Worm (Caenorhabditis elegans) whole organism, late embryonic: ENCODE data around the gene srd-18.

ENCODE experiments used
- C08G9.2 ChIP-seq: sonication (generic microtip); optimal IDR thresholded peaks from 2 replicates; lab custom pipeline; 2016; ENCODE audit warnings: mild to moderate bottlenecking, missing genetic modification characterization, moderate library complexity, missing compliant biosample characterization
- C38D4.7 ChIP-seq: fragments of 200-800 bp; sonication (Bioruptor generic); optimal IDR thresholded peaks from 2 replicates; lab custom pipeline; 2018; ENCODE audit warnings: mild to moderate bottlenecking, missing genetic modification characterization, moderate library complexity, missing compliant biosample characterization
- K09A11.1 ChIP-seq: sonication (generic microtip); optimal IDR thresholded peaks from 2 replicates; lab custom pipeline; 2017; ENCODE audit warnings: antibody characterized with exemption, mild to moderate bottlenecking, missing genetic modification characterization, missing compliant biosample characterization; ENCODE audit not compliant: insufficient read depth
- T23F11.4 ChIP-seq: fragments of 200-800 bp; sonication (Bioruptor generic); optimal IDR thresholded peaks from 2 replicates; lab custom pipeline; 2018; ENCODE audit warnings: mild to moderate bottlenecking, missing genetic modification characterization, missing compliant biosample characterization
- Y22D7AL.16 ChIP-seq: sonication (generic microtip); optimal IDR thresholded peaks from 2 replicates; lab custom pipeline; 2016; ENCODE audit warnings: missing genetic modification characterization, missing compliant biosample characterization
- ama-1 ChIP-seq: fragments of 150-350 bp; optimal IDR thresholded peaks from 2 replicates; lab custom pipeline; 2014
- ceh-14 ChIP-seq: sonication (generic microtip); optimal IDR thresholded peaks from 2 replicates; lab custom pipeline; 2016; ENCODE audit warnings: missing genotype, missing genetic modification characterization, missing compliant biosample characterization
- ceh-18 ChIP-seq: sonication (generic microtip); optimal IDR thresholded peaks from 2 replicates; lab custom pipeline; 2016; ENCODE audit warnings: missing genetic modification characterization, missing compliant biosample characterization
- ceh-19 ChIP-seq: fragments of 200-800 bp; sonication (Bioruptor generic); optimal IDR thresholded peaks from 2 replicates; lab custom pipeline; 2018; ENCODE audit warnings: mild to moderate bottlenecking, missing genetic modification characterization, missing compliant biosample characterization
- ceh-2 ChIP-seq: sonication (generic microtip); optimal IDR thresholded peaks from 2 replicates; lab custom pipeline; 2016; ENCODE audit warnings: missing genotype, missing genetic modification characterization, missing compliant biosample characterization
- ceh-24 ChIP-seq: sonication (generic microtip); optimal IDR thresholded peaks from 2 replicates; lab custom pipeline; 2016; ENCODE audit warnings: mild to moderate bottlenecking, missing genetic modification characterization, missing compliant biosample characterization
- ceh-30 ChIP-seq: fragments of 150-350 bp; optimal IDR thresholded peaks from 2 replicates; lab custom pipeline; 2014; ENCODE audit warnings: missing biosample characterization, missing genetic modification characterization
- ceh-31 ChIP-seq: sonication (generic microtip); optimal IDR thresholded peaks from 2 replicates; lab custom pipeline; 2016; ENCODE audit warnings: missing genetic modification characterization, missing compliant biosample characterization
- ceh-34 ChIP-seq: sonication (generic microtip); optimal IDR thresholded peaks from 2 replicates; lab custom pipeline; 2016; ENCODE audit warnings: mild to moderate bottlenecking, missing genetic modification characterization, missing compliant biosample characterization
- ceh-45 ChIP-seq: fragments of 200-800 bp; sonication (Bioruptor generic); IDR thresholded peaks from 2 replicates; pipeline ENCODE4 v1.3.6; 2022; ENCODE audit warnings: missing genetic modification reagents, missing genetic modification characterization, missing compliant biosample characterization
- ceh-48 ChIP-seq: sonication (generic microtip); optimal IDR thresholded peaks from 2 replicates; lab custom pipeline; 2016; ENCODE audit warnings: missing genetic modification characterization, inconsistent platforms, missing compliant biosample characterization
- ceh-6 ChIP-seq: fragments of 200-800 bp; sonication (Bioruptor generic); optimal IDR thresholded peaks from 2 replicates; lab custom pipeline; 2018; ENCODE audit warnings: mild to moderate bottlenecking, missing genetic modification characterization, missing compliant biosample characterization
- ceh-9 ChIP-seq: sonication (generic microtip); optimal IDR thresholded peaks from 2 replicates; lab custom pipeline; 2016; ENCODE audit warnings: mild to moderate bottlenecking, missing genetic modification characterization, inconsistent platforms, missing compliant biosample characterization
- elt-4 ChIP-seq: sonication (generic microtip); optimal IDR thresholded peaks from 2 replicates; lab custom pipeline; 2016; ENCODE audit warnings: missing genetic modification characterization, missing compliant biosample characterization
- ets-4 ChIP-seq: sonication (generic microtip); optimal IDR thresholded peaks from 2 replicates; lab custom pipeline; 2016; ENCODE audit warnings: missing genetic modification characterization, missing compliant biosample characterization
- fkh-6 ChIP-seq: sonication (generic microtip); optimal IDR thresholded peaks from 2 replicates; lab custom pipeline; 2016; ENCODE audit warnings: missing genetic modification characterization, missing compliant biosample characterization
- hlh-30 ChIP-seq: sonication (generic microtip); optimal IDR thresholded peaks from 2 replicates; lab custom pipeline; 2017; ENCODE audit warnings: antibody characterized with exemption, missing genetic modification characterization, missing compliant biosample characterization; ENCODE audit not compliant: insufficient read depth
- hlh-8 ChIP-seq: sonication (generic microtip); optimal IDR thresholded peaks from 2 replicates; lab custom pipeline; 2016; ENCODE audit warnings: missing genotype, missing genetic modification characterization, missing compliant biosample characterization
- lin-11 ChIP-seq: fragments of 200-800 bp; sonication (Bioruptor generic); optimal IDR thresholded peaks from 2 replicates; lab custom pipeline; 2018; ENCODE audit warnings: mild to moderate bottlenecking, missing genetic modification characterization, missing compliant biosample characterization
- nfya-1 ChIP-seq: sonication (generic microtip); optimal IDR thresholded peaks from 2 replicates; lab custom pipeline; 2017; ENCODE audit warnings: missing genetic modification characterization, mild to moderate bottlenecking, missing compliant biosample characterization, antibody characterized with exemption, moderate library complexity
- pax-1 ChIP-seq: fragments of 150-350 bp; optimal IDR thresholded peaks from 2 replicates; lab custom pipeline; 2014; ENCODE audit warnings: missing biosample characterization, missing genetic modification characterization
- pha-4 ChIP-seq: fragments of 150-350 bp; optimal IDR thresholded peaks from 2 replicates; lab custom pipeline; 2018; ENCODE audit warnings: missing biosample characterization, missing genetic modification reagents, missing genetic modification characterization
- pqm-1 ChIP-seq: sonication (generic microtip); optimal IDR thresholded peaks from 2 replicates; lab custom pipeline; 2016; ENCODE audit warnings: missing genetic modification characterization, missing compliant biosample characterization
- ref-2 ChIP-seq: sonication (generic microtip); optimal IDR thresholded peaks from 2 replicates; lab custom pipeline; 2016; ENCODE audit warnings: missing genetic modification characterization, missing compliant biosample characterization
- syd-9 ChIP-seq: sonication (generic microtip); optimal IDR thresholded peaks from 2 replicates; lab custom pipeline; 2016; ENCODE audit warnings: mild to moderate bottlenecking, missing genetic modification characterization, moderate library complexity, missing compliant biosample characterization
- tbx-2 ChIP-seq: sonication (generic microtip); optimal IDR thresholded peaks from 2 replicates; lab custom pipeline; 2016; ENCODE audit warnings: missing genetic modification characterization, missing compliant biosample characterization
- tbx-7 ChIP-seq: sonication (generic microtip); optimal IDR thresholded peaks from 2 replicates; lab custom pipeline; 2016; ENCODE audit warnings: missing genotype, missing genetic modification characterization, missing compliant biosample characterization
- ttx-3 ChIP-seq: sonication (generic microtip); optimal IDR thresholded peaks from 2 replicates; lab custom pipeline; 2016; ENCODE audit warnings: missing genetic modification reagents, missing genetic modification characterization, missing compliant biosample characterization
- unc-55 ChIP-seq: sonication (generic microtip); optimal IDR thresholded peaks from 2 replicates; lab custom pipeline; 2017; ENCODE audit warnings: missing biosample characterization, missing genetic modification reagents, missing genetic modification characterization
- unc-86 ChIP-seq: sonication (generic microtip); optimal IDR thresholded peaks from 2 replicates; lab custom pipeline; 2016; ENCODE audit warnings: missing genetic modification characterization, missing compliant biosample characterization
- ztf-16 ChIP-seq: sonication (generic microtip); optimal IDR thresholded peaks from 2 replicates; lab custom pipeline; 2017; ENCODE audit warnings: missing genetic modification characterization, missing compliant biosample characterization

The srd-18 gene

DNA sequence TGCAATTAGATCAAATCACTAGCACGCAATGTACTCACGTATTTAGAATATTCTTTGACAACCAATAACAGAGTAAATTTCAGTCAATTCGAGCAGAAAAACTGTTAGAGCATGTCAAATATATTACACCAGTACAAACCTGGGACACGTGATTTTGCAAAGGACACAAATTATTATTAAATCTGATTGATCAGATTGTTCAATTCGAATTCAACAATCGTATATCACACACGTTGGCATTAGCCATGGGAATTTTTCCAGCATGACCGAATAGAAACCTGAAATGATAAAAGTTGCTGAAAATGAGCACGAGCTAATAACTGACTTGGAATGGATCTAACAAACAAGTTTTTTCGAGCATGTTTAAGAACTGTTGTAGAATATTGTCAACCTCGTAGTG lies 3.6 kb downstream of the srd-18 start, which contains the start of gene srv-9:
Gene srv-9, minus strand, starts transcription at position 101 of the 400 bp plus-strand sequence.
- TF ChIP-seq tbx-2 (tag; lab: Kevin White, UChicago) (no peak), elt-4 (no peak), ceh-24 (tag; lab: Kevin White, UChicago) (no peak), T23F11.4 (no peak), ceh-34 (tag; lab: Kevin White, UChicago) (no peak), ceh-48 (tag; lab: Kevin White, UChicago) (no peak), pax-1 (no peak), fkh-6 (tag; lab: Kevin White, UChicago) (no peak), ttx-3 (tag; lab: Kevin White, UChicago) (no peak), ceh-19 (GFP tag; lab: Kevin White, UChicago) (no peak), ceh-30 (tag; lab: Kevin White, UChicago) (no peak), ceh-14 (no peak)

DNA sequence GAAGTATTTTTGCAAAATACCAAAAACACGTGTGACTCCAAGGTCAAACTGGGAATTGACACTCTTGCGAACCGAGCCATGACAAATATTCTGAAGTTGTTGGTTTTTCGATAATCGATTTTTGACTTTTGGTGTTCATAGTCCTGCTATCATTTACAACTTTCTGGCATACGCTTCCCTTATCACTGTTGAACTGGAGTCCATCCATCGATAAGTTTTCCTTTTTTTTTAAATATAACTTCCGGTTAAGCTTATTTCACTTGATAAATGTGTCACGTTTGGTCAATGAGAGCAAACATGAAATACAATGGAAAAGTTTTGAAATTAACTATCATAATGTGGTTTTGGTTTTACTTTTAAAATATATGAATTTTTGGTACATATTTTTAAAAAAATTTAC lies 5.0 kb downstream of the srd-18 start:
- TF ChIP-seq ceh-45 (GFP tag; lab: Robert Waterston, UW): no peak

DNA sequence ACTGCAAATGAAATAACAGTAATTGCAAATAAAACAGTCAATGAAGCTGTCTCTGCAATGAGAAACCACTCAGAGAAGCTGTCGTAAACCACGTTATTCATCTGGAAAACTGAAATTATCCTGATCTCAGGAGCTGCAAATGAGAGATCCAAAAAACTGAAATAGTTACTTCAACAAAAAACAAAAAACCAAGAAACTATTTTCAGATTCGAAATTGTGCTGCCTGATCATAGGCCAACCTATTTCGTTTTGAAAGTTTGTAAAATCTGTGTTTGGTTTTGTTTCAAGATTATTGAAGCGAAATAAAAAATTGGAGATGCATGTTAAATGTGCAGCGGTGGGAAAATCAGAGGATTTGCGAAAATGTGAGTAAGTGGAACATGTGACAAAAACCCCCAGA lies 6.0 kb downstream of the srd-18 start, which contains the start of gene srv-8:
Gene srv-8, minus strand, starts transcription at position 101 of the 400 bp plus-strand sequence.
- TF ChIP-seq T23F11.4 (no peak), ama-1 (no peak), syd-9 (no peak), hlh-8 (no peak), hlh-30 (tag; lab: Kevin White, UChicago) (no peak), ceh-9 (tag; lab: Kevin White, UChicago) (no peak), C08G9.2 (tag; lab: Kevin White, UChicago) (no peak), ceh-14 (no peak), pqm-1 (tag; lab: Kevin White, UChicago) (no peak), ceh-6 (GFP tag; lab: Kevin White, UChicago) (no peak), ceh-31 (tag; lab: Kevin White, UChicago) (no peak), ttx-3 (tag; lab: Kevin White, UChicago) (no peak), unc-86 (tag; lab: Kevin White, UChicago) (no peak), ceh-19 (GFP tag; lab: Kevin White, UChicago) (no peak), ztf-16 (tag; lab: Kevin White, UChicago) (no peak), ceh-2 (no peak), ceh-18 (tag; lab: Kevin White, UChicago) (no peak), ceh-45 (GFP tag; lab: Robert Waterston, UW) (no peak), unc-55 (GFP tag; lab: Kevin White, UChicago) (no peak), elt-4 (no peak)
- TF ChIP-seq, all 69 proteins: peak for 0

DNA sequence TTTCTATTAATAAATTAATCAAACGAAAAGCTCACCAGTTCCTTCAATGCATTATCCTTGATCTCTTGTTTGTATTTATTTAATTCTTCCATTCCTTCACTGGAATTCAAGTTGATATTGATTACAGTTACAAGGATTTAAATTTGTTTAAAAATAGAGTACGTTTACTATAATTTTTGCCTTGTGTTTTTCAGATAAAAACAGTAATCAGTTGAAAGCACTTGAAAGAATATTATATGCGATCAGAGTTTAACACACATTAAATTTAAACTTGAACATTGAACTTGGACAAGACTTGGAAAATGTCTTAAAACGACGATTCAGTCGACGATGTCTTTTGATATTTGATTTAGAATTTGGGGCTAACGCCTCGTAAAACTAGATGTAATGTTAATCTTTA lies 9.2 kb downstream of the srd-18 start, which contains the start of gene F53F1.6:
Gene F53F1.6, minus strand, starts transcription at position 101 of the 400 bp plus-strand sequence.
- no peak for TF ChIP-seq Y22D7AL.16
- no peak for TF ChIP-seq C38D4.7 (GFP tag; lab: Kevin White, UChicago)
- TF ChIP-seq ets-4 (tag; lab: Kevin White, UChicago): no peak
- no peak for TF ChIP-seq nfya-1 (tag; lab: Kevin White, UChicago)
- TF ChIP-seq lin-11 (tag; lab: Kevin White, UChicago): no peak
- no peak for TF ChIP-seq syd-9
- no peak for TF ChIP-seq K09A11.1 (tag; lab: Kevin White, UChicago)
- TF ChIP-seq unc-55 (GFP tag; lab: Kevin White, UChicago): no peak
- TF ChIP-seq pha-4 (tag; lab: Kevin White, UChicago): no peak
- TF ChIP-seq, all 69 proteins: peak for 0

DNA sequence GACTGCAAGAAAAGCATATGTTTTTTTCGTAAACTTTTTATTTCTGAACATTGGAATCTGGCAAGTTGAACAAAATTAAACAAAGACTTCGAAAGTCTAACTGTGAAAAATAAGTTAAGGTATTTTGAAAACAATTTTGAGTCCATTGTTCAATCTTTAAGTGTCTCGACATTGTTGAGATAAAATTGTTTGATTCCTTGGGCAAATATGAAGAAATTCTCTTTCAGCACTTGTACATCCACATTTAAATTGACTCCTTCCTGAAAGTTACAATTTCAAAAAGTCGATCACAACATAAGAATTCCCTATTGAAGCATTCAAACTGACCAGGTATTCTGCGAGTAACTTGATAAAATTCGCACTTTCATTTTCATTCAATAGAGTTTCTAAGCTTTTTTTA lies 10.6 kb downstream of the srd-18 start:
- TF ChIP-seq ref-2 (tag; lab: Kevin White, UChicago): no peak
- TF ChIP-seq ceh-34 (tag; lab: Kevin White, UChicago): no peak
- no peak for TF ChIP-seq nfya-1 (tag; lab: Kevin White, UChicago)
- TF ChIP-seq tbx-7 (tag; lab: Kevin White, UChicago): no peak
- TF ChIP-seq, all 69 proteins: peak for 0
